Fruit fly (Drosophila melanogaster): ENCODE results near the gene CG31436.

dm6 chr3R:25260670-25261069 is 43.3 kb upstream of the CG31436 start:
- TF ChIP-seq ovo (GFP tag; optimal IDR thresholded peaks at IDR 0.05) (no peak), pad (GFP tag; optimal IDR thresholded peaks at IDR 0.05) (no peak), Clk (GFP tag; optimal IDR thresholded peaks at IDR 0.05) (no peak), cnc (optimal IDR thresholded peaks at IDR 0.05) (no peak), CG11617 (GFP tag; optimal IDR thresholded peaks at IDR 0.05) (no peak), CG7045 (GFP tag; optimal IDR thresholded peaks at IDR 0.05) (no peak), Hr96 (GFP tag; optimal IDR thresholded peaks at IDR 0.05) (no peak), CG14711 (tag; optimal IDR thresholded peaks at IDR 0.05) (no peak)

Measured in whole organism, adult.